Worm (Caenorhabditis elegans) whole organism, young adult: ENCODE measurements around the gene K02G10.5.

Experiments used
- F10E7.11 ChIP-seq: sonication (generic microtip); optimal IDR thresholded peaks from 2 replicates; lab custom pipeline; 2017; ENCODE audit warnings: mild to moderate bottlenecking, missing genetic modification characterization, moderate library complexity, missing compliant biosample characterization
- F55B11.4 ChIP-seq: sonication (generic microtip); optimal IDR thresholded peaks from 2 replicates; lab custom pipeline; 2016; ENCODE audit warnings: missing compliant biosample characterization, missing genetic modification characterization, borderline replicate concordance; ENCODE audit not compliant: insufficient read depth
- F57A8.1 ChIP-seq: fragments of 200-800 bp; sonication (Bioruptor generic); optimal IDR thresholded peaks from 2 replicates; lab custom pipeline; 2018; ENCODE audit warnings: mild to moderate bottlenecking, missing genetic modification characterization, moderate library complexity, missing compliant biosample characterization
- K12H6.12 ChIP-seq: fragments of 200-800 bp; sonication (Bioruptor generic); optimal IDR thresholded peaks from 2 replicates; lab custom pipeline; 2018; ENCODE audit warnings: mild to moderate bottlenecking, missing genetic modification characterization, missing compliant biosample characterization
- Y56A3A.18 ChIP-seq: fragments of 200-800 bp; sonication (Bioruptor generic); IDR thresholded peaks from 2 replicates; pipeline ENCODE4 v1.3.6; 2022; ENCODE audit warnings: missing genetic modification reagents, missing genetic modification characterization, missing compliant biosample characterization
- ZK185.1 ChIP-seq: sonication (generic microtip); optimal IDR thresholded peaks from 2 replicates; lab custom pipeline; 2016; ENCODE audit warnings: mild to moderate bottlenecking, missing genetic modification characterization, missing compliant biosample characterization; ENCODE audit not compliant: poor library complexity, severe bottlenecking
- aptf-3 ChIP-seq: fragments of 200-800 bp; sonication (Bioruptor generic); IDR thresholded peaks from 2 replicates; pipeline ENCODE4 v1.3.6; 2022; ENCODE audit warnings: missing genetic modification characterization, missing compliant biosample characterization
- athp-1 ChIP-seq: sonication (generic microtip); optimal IDR thresholded peaks from 2 replicates; lab custom pipeline; 2017; ENCODE audit warnings: mild to moderate bottlenecking, missing genetic modification characterization, missing compliant biosample characterization
- attf-5 ChIP-seq: fragments of 200-800 bp; sonication (Bioruptor generic); optimal IDR thresholded peaks from 2 replicates; lab custom pipeline; 2018; ENCODE audit warnings: mild to moderate bottlenecking, missing genetic modification characterization, missing compliant biosample characterization
- cebp-1 ChIP-seq, 2 experiments: fragments of 200-800 bp in 1 of 2; sonication (Bioruptor generic) in 1 of 2; sonication (generic microtip) in 1 of 2; IDR thresholded peaks in 1 of 2; optimal IDR thresholded peaks in 1 of 2; 2 replicates each; pipeline versions ENCODE4 v1.3.6 to Lab custom; 2017 to 2022; ENCODE audit warnings: missing compliant biosample characterization in 2 of 2, missing genetic modification characterization in 2 of 2, mild to moderate bottlenecking in 1 of 2, missing genetic modification reagents in 1 of 2, moderate library complexity in 1 of 2
- ceh-27 ChIP-seq: fragments of 200-800 bp; sonication (Bioruptor generic); optimal IDR thresholded peaks from 2 replicates; lab custom pipeline; 2018; ENCODE audit warnings: mild to moderate bottlenecking, missing genetic modification characterization, moderate library complexity, missing compliant biosample characterization
- chd-7 ChIP-seq: sonication (generic microtip); optimal IDR thresholded peaks from 2 replicates; lab custom pipeline; 2016; ENCODE audit warnings: mild to moderate bottlenecking, missing genetic modification characterization, moderate library complexity, missing compliant biosample characterization
- dox-1 ChIP-seq: fragments of 200-800 bp; sonication (Bioruptor generic); IDR thresholded peaks from 2 replicates; pipeline ENCODE4 v1.3.6; 2022; ENCODE audit warnings: missing genetic modification reagents, missing genetic modification characterization, missing compliant biosample characterization
- egrh-3 ChIP-seq: fragments of 200-800 bp; sonication (Bioruptor generic); IDR thresholded peaks from 2 replicates; pipeline ENCODE4 v1.3.6; 2022; ENCODE audit warnings: missing genetic modification reagents, missing genetic modification characterization, missing compliant biosample characterization
- ekl-4 ChIP-seq: fragments of 200-800 bp; sonication (Bioruptor generic); IDR thresholded peaks from 2 replicates; pipeline ENCODE4 v1.3.6; 2022; ENCODE audit warnings: missing genetic modification reagents, missing genetic modification characterization, missing compliant biosample characterization
- ets-4 ChIP-seq: fragments of 200-800 bp; sonication (Bioruptor generic); optimal IDR thresholded peaks from 2 replicates; lab custom pipeline; 2018; ENCODE audit warnings: mild to moderate bottlenecking, missing genetic modification characterization, missing compliant biosample characterization
- hlh-12 ChIP-seq: sonication (generic microtip); optimal IDR thresholded peaks from 2 replicates; lab custom pipeline; 2016; ENCODE audit warnings: missing genetic modification characterization, missing compliant biosample characterization
- let-607 ChIP-seq, 2 experiments: fragments of 200-800 bp in 1 of 2; sonication (Bioruptor generic) in 1 of 2; sonication (generic microtip) in 1 of 2; optimal IDR thresholded peaks; 2 replicates each; lab custom pipeline; 2016 to 2018; ENCODE audit warnings: mild to moderate bottlenecking in 2 of 2, missing compliant biosample characterization in 2 of 2, missing genetic modification characterization in 2 of 2, moderate library complexity in 2 of 2, missing genotype in 1 of 2
- lin-35 ChIP-seq, 3 experiments: fragments of 150-350 bp in 2 of 3; sonication (generic microtip) in 1 of 3; optimal IDR thresholded peaks; 2 replicates each; lab custom pipeline; 2014 to 2018; ENCODE audit warnings: missing biosample characterization in 3 of 3, missing genetic modification characterization in 3 of 3, missing genetic modification reagents in 3 of 3
- lin-40 ChIP-seq: sonication (generic microtip); optimal IDR thresholded peaks from 2 replicates; lab custom pipeline; 2016; ENCODE audit warnings: missing genetic modification characterization, mild to moderate bottlenecking, missing compliant biosample characterization, missing genotype, missing genetic modification reagents
- lin-54 ChIP-seq: fragments of 200-800 bp; sonication (Bioruptor generic); optimal IDR thresholded peaks from 2 replicates; lab custom pipeline; 2018; ENCODE audit warnings: mild to moderate bottlenecking, missing genetic modification characterization, missing compliant biosample characterization
- madf-10 ChIP-seq: sonication (generic microtip); optimal IDR thresholded peaks from 2 replicates; lab custom pipeline; 2016; ENCODE audit warnings: mild to moderate bottlenecking, missing genetic modification characterization, missing compliant biosample characterization
- mcd-1 ChIP-seq: fragments of 200-800 bp; sonication (Bioruptor generic); IDR thresholded peaks from 2 replicates; pipeline ENCODE4 v1.3.6; 2022; ENCODE audit warnings: missing genetic modification reagents, missing genetic modification characterization, missing compliant biosample characterization
- nhr-27 ChIP-seq: fragments of 200-800 bp; sonication (Bioruptor generic); optimal IDR thresholded peaks from 2 replicates; lab custom pipeline; 2018; ENCODE audit warnings: mild to moderate bottlenecking, missing genetic modification characterization, moderate library complexity, missing compliant biosample characterization
- nhr-80 ChIP-seq: sonication (generic microtip); optimal IDR thresholded peaks from 2 replicates; lab custom pipeline; 2016; ENCODE audit warnings: missing genetic modification characterization, missing compliant biosample characterization
- pbrm-1 ChIP-seq: fragments of 200-800 bp; sonication (Bioruptor generic); IDR thresholded peaks from 2 replicates; pipeline ENCODE4 v1.3.6; 2022; ENCODE audit warnings: missing genetic modification reagents, missing genetic modification characterization, missing compliant biosample characterization
- rcor-1 ChIP-seq: fragments of 200-800 bp; sonication (Bioruptor generic); IDR thresholded peaks from 2 replicates; pipeline ENCODE4 v1.3.6; 2022; ENCODE audit warnings: missing genetic modification reagents, missing genetic modification characterization, missing compliant biosample characterization
- repo-1 ChIP-seq: sonication (generic microtip); optimal IDR thresholded peaks from 2 replicates; lab custom pipeline; 2017; ENCODE audit warnings: mild to moderate bottlenecking, missing genetic modification characterization, missing compliant biosample characterization
- sdz-38 ChIP-seq: sonication (generic microtip); optimal IDR thresholded peaks from 2 replicates; lab custom pipeline; 2016; ENCODE audit warnings: missing genotype, missing genetic modification characterization, missing compliant biosample characterization
- snpc-4 ChIP-seq, 5 experiments: fragments of 150-350 bp in 1 of 5; sonication (generic microtip) in 4 of 5; optimal IDR thresholded peaks; 2 replicates each; lab custom pipeline; 2014 to 2018; ENCODE audit warnings: missing genetic modification characterization in 5 of 5, missing biosample characterization in 3 of 5, antibody characterized with exemption in 2 of 5, mild to moderate bottlenecking in 2 of 5, missing compliant biosample characterization in 2 of 5, missing genotype in 2 of 5, moderate library complexity in 2 of 5, missing genetic modification reagents in 1 of 5
- tbp1 ChIP-seq: fragments of 200-800 bp; sonication (Bioruptor generic); optimal IDR thresholded peaks from 2 replicates; lab custom pipeline; 2018; ENCODE audit warnings: mild to moderate bottlenecking, missing genetic modification characterization, missing compliant biosample characterization
- unc-62 ChIP-seq: fragments of 150-350 bp; optimal IDR thresholded peaks from 2 replicates; lab custom pipeline; 2014; ENCODE audit warnings: missing biosample characterization, missing genetic modification reagents, missing genetic modification characterization
- xnd-1 ChIP-seq: sonication (generic microtip); optimal IDR thresholded peaks from 2 replicates; lab custom pipeline; 2016; ENCODE audit warnings: missing genotype, missing genetic modification reagents, missing genetic modification characterization, missing compliant biosample characterization

Gene K02G10.5

DNA sequence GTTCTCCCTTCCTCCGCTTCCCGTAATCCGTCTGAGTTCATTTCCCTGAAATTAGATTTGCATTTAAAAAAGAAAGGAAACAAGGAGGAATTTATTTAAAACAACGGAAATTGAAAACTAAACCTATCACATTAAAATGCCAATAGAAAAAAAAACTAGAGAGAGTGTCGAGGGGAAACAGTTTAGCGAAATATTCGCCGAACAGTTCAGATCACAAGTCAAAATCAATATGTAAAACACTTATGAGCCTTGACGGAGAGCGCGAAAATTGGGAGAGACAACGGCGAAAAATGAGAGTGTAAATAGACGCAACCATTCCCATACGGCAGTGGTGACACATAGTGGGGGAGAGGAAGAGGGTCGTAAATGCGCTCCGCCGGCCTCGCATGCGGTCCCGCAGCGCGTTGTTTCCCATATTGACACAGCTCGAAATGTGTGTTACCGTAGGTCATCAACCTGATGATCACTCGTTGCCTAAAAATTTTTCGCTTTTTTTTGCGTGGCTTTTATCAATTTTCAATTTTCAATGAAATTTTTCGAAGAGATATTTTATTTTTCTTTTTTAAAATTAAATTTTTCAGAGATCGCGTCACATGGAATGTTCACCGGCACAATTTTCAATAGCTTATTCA, 20.8 kb upstream of the K02G10.5 start, which contains the start of the genes dnj-14 and glit-1 (continued):
- TF ChIP-seq athp-1: peak; percentile 36
- no peak for TF ChIP-seq xnd-1 (tag; lab: Kevin White, UChicago)
- TF ChIP-seq snpc-4 (GFP tag; optimal IDR thresholded peaks at IDR 0.05; lab: Kevin White, UChicago): no peak
- peak in 3 of 4 experiments; percentile 49 to 70 (median 53) for TF ChIP-seq snpc-4 (tag; optimal IDR thresholded peaks at IDR 0.05; lab: Kevin White, UChicago)
- TF ChIP-seq K12H6.12 (tag; lab: Kevin White, UChicago): peak; percentile 70
- TF ChIP-seq Y56A3A.18 (GFP tag; lab: Robert Waterston, UW): 0 out of 2 replicates have a peak, but pooled peaks have one; percentile 51

DNA sequence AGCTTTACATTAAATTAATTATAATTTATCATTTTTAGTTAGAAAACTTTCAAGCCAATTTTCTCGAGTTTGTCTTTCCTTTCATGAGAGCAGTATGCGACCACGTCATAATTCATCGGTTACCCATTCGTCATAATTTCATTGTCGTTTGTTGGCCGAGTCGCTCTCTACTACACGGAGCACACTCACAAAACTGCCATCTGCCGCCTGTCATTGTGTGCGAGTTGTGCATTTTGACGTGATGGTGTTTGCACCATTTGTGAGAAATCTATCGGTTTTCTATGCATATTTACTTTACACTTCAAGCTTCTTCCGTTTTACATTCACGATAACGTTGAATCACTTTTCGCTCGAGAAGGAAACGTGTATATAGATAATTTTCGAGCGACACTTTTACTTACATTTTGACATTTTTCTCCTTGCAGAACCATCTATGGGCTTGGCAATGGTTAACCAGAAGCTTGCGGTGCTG, 15.8 kb upstream of the K02G10.5 start, which contains the start of gene dhhc-10:
dhhc-10 (plus strand) TSS at position 422 of the 472 bp plus-strand sequence.
- TF ChIP-seq ets-4 (GFP tag; lab: Kevin White, UChicago) (peak; percentile 77), tbp1 (GFP tag; lab: Kevin White, UChicago) (peak; percentile 7), attf-5 (peak; percentile 9), cebp-1 (GFP tag; IDR thresholded peaks at IDR 0.05; lab: Robert Waterston, UW) (no peak), cebp-1 (tag; optimal IDR thresholded peaks at IDR 0.05; lab: Kevin White, UChicago) (peak; percentile 59), let-607 (tag; optimal IDR thresholded peaks at IDR 0.05; lab: Kevin White, UChicago) (peak; percentile 88 to 91), mcd-1 (GFP tag; lab: Robert Waterston, UW) (peak; percentile 29; the same call in 1 of the 2 replicates), nhr-80 (peak; percentile 97), nhr-27 (tag; lab: Kevin White, UChicago) (no peak), pbrm-1 (GFP tag; lab: Robert Waterston, UW) (0 out of 2 replicates have a peak, but pooled peaks have one; percentile 35), lin-40 (peak; percentile 23), F57A8.1 (no peak), lin-54 (peak; percentile 8), dox-1 (GFP tag; lab: Robert Waterston, UW) (peak; percentile 71), egrh-3 (GFP tag; lab: Robert Waterston, UW) (no peak), ZK185.1 (tag; lab: Kevin White, UChicago) (peak; percentile 45), snpc-4 (GFP tag; optimal IDR thresholded peaks at IDR 0.05; lab: Kevin White, UChicago) (no peak), snpc-4 (tag; optimal IDR thresholded peaks at IDR 0.05; lab: Kevin White, UChicago) (peak in 2 of 4 experiments; percentile 2 to 8), sdz-38 (tag; lab: Kevin White, UChicago) (no peak), lin-35 (GFP tag; optimal IDR thresholded peaks at IDR 0.05; lab: Kevin White, UChicago) (peak in 1 of 3 experiments; percentile 21)
- TF ChIP-seq, all 124 proteins: peak for 14

DNA sequence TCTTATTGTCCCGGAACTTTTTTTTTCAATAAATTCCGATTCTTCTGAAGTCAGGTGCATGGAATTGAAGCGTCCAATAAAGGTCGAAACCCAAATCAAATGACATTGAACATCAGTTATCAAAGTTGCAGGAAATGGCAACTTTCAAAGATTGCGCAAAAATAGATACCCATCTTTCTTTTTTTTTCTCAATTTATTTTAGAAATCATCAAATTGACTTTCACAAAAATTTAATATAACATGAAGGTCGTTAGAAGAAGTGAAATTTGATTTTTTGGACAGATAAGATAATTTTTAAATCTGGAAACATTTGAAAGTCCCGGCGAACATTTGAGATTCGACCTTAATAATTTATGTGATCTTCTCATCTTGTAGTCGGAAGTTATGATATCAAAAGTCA, 14.7 kb upstream of the K02G10.5 start:
- TF ChIP-seq madf-10 (tag; lab: Kevin White, UChicago) (no peak), cebp-1 (GFP tag; IDR thresholded peaks at IDR 0.05; lab: Robert Waterston, UW) (no peak), cebp-1 (tag; optimal IDR thresholded peaks at IDR 0.05; lab: Kevin White, UChicago) (no peak), mcd-1 (GFP tag; lab: Robert Waterston, UW) (no peak), chd-7 (tag; lab: Kevin White, UChicago) (no peak), hlh-12 (tag; lab: Kevin White, UChicago) (no peak), F10E7.11 (tag; lab: Kevin White, UChicago) (no peak), repo-1 (tag; lab: Kevin White, UChicago) (no peak), rcor-1 (no peak), ceh-27 (no peak), lin-40 (no peak), F55B11.4 (tag; lab: Kevin White, UChicago) (no peak), aptf-3 (no peak), unc-62 (GFP tag; lab: Kevin White, UChicago) (no peak), ekl-4 (GFP tag; lab: Robert Waterston, UW) (no peak)
